Worm (Caenorhabditis elegans): Measurements from ENCODE around the gene nhr-1.
A peak's percentile ranks its signal among the peaks of the same experiment; 100 is the strongest.

The nhr-1 gene

ce11 chrX:17504447-17504846 is 9.4 kb upstream of the nhr-1 start:
- TF ChIP-seq W03F9.2 (tag; optimal IDR thresholded peaks at IDR 0.05): no peak
- TF ChIP-seq dao-5 (tag; optimal IDR thresholded peaks at IDR 0.05): no peak
- TF ChIP-seq him-1 (tag; optimal IDR thresholded peaks at IDR 0.05): no peak

DNA sequence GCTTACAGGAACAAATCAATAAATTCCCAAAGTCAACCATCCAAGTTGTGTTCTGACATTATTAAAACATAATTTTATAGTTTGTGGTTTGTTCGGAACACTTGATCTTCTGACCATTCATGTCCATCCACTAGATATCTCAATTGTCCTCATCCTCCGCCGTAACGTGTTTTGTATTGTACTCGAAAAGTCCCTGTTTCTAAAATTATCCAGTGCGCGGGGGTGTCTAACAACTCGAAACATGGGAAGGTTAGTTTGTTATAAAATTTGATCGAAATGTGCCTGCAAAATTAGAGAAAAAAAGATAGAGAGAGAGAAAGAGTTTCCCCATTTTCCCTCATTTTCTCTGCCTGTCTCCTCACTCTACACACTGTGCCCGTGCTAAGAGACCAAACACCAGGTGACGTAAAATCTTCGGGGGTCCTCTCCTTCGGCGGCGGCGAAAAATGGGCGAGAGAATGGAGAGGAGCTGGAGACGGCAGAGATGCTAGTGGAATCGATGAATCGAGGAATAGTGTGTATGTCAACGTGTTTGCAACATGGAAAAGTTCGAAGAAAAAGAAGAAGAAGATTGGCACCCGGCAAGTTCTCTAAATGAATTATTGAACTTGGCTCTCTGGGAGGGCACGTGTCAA is 8.2 kb upstream of the nhr-1 start:
- TF ChIP-seq dao-5 (tag; optimal IDR thresholded peaks at IDR 0.05) (no peak), him-1 (tag; optimal IDR thresholded peaks at IDR 0.05) (peak; percentile 27)

DNA sequence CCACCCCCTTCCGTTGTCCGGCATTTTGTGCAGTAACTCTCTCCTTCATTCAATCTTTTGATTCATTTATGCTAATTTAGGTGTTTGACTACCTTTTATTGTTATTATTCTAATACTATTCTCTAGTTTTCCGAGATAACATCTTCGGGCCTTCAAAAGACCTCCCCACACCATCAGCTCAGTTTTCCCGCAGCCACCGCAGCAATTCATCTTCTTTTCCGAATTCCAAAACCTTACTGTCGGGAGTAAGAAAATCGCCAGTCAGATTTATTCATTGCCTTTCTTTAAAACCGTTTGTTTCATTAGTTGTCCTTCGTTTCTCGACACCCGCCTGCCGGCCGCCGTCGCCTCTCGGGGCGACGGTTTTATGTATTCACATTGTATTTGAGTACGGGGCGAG is 5.7 kb upstream of the nhr-1 start:
- TF ChIP-seq dao-5 (tag; optimal IDR thresholded peaks at IDR 0.05) (no peak), W03F9.2 (tag; optimal IDR thresholded peaks at IDR 0.05) (no peak), him-1 (tag; optimal IDR thresholded peaks at IDR 0.05) (no peak)

- TF ChIP-seq dao-5 (tag; optimal IDR thresholded peaks at IDR 0.05): no peak
- no peak for TF ChIP-seq W03F9.2 (tag; optimal IDR thresholded peaks at IDR 0.05)
- TF ChIP-seq him-1 (tag; optimal IDR thresholded peaks at IDR 0.05): no peak
Observed at ce11 chrX:17509048-17509776, 4.7 kb upstream of the nhr-1 start.

DNA sequence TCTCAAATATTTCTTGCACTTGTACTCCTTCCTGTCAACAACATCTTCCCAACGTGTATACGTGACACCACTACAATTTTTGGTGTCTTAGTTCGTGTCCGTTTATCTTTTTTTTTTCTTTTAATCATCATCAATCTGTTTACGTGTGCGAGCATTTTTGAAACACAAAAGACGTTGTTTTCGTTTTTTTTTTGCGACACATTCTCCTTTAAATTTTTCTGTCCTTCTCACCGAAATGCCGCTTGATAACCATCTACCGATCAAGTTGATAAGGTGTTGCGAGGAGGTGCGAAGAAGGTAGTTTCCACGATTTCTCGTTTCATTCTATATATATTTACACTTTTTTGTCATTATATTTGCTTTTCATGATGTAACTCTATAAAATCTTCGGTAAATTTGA is 3.3 kb upstream of the nhr-1 start:
- TF ChIP-seq W03F9.2 (tag; optimal IDR thresholded peaks at IDR 0.05): no peak
- TF ChIP-seq dao-5 (tag; optimal IDR thresholded peaks at IDR 0.05): no peak
- no peak for TF ChIP-seq him-1 (tag; optimal IDR thresholded peaks at IDR 0.05)

ce11 chrX:17514422-17514821 is 559 bp downstream of the nhr-1 start:
- no peak for TF ChIP-seq W03F9.2 (tag; optimal IDR thresholded peaks at IDR 0.05)
- no peak for TF ChIP-seq him-1 (tag; optimal IDR thresholded peaks at IDR 0.05)
- TF ChIP-seq dao-5 (tag; optimal IDR thresholded peaks at IDR 0.05): no peak

DNA sequence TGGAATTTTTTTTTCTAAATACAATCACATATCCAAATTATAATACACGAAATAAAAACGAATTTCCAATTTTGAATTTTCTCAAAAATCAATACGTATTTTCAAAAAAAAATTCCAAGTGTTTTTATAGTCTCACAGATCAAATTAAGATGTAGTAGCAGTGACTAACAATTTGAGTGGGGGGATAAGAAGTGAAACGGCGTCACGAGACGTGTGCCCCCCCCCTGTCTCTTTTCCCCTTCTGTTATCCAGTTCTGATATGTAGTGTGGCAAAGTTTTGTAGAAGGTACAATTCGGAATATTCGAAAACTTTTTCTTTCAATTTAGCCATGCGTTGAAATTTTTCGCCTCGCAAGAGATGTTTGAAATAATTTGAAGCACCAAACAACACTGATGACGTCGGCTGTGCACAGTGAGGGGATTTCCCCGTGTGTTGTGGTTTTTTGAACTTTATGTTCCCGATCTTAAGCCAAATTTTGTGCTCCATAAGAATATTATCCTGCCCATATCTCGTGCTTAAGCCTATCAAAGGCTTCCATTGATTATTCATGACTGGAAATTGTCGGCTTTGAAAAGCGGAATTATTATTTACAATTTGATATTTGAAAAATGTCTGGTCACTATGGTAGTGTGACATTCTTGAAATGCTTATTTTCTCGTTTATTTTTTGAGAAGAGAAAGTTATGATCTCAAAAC is 1.5 kb downstream of the nhr-1 start:
- TF ChIP-seq W03F9.2 (tag; optimal IDR thresholded peaks at IDR 0.05): no peak
- TF ChIP-seq him-1 (tag; optimal IDR thresholded peaks at IDR 0.05): no peak
- no peak for TF ChIP-seq dao-5 (tag; optimal IDR thresholded peaks at IDR 0.05)

DNA sequence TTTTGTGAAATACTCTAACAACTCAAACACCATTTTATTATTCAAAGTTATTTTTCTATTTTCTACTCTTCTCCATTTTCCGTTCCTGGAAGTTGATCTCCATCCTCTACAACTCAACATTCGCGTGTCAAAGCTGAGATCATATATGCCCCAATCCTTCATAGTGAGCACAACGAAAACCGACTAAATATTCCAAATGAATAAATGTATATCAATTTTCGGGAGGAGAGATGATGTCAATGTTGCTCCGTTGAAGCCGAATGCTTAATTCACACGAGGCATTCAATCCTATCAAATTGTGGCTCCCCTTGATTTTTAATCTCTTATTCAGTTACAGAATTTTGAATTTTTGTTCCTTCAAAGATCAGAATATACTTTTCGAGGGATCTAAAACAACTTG is 2.6 kb downstream of the nhr-1 start:
- TF ChIP-seq W03F9.2 (tag; optimal IDR thresholded peaks at IDR 0.05): no peak
- no peak for TF ChIP-seq him-1 (tag; optimal IDR thresholded peaks at IDR 0.05)
- TF ChIP-seq dao-5 (tag; optimal IDR thresholded peaks at IDR 0.05): no peak

ce11 chrX:17516941-17517340 is 3.1 kb downstream of the nhr-1 start:
- TF ChIP-seq dao-5 (tag; optimal IDR thresholded peaks at IDR 0.05): no peak
- TF ChIP-seq him-1 (tag; optimal IDR thresholded peaks at IDR 0.05): no peak
- TF ChIP-seq W03F9.2 (tag; optimal IDR thresholded peaks at IDR 0.05): no peak

DNA sequence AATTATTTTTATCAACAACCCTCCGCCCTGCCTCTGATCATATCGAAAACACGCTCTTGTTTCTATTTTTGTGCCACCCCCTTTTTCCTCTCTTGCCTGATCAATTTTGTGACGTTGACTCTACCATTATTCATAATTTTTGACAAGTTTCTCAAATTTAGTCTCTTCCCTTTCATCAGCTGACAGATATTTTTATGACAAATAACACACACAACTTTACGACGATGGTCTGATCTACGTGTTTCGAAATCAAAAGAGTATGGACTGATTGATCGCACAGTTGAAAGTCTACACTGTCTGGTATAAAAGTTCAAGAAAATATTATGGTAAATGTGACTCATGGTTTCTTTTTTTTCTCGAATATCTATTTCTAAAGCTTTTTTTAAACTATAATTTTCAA is 4.0 kb downstream of the nhr-1 start:
- no peak for TF ChIP-seq W03F9.2 (tag; optimal IDR thresholded peaks at IDR 0.05)
- TF ChIP-seq dao-5 (tag; optimal IDR thresholded peaks at IDR 0.05): no peak
- no peak for TF ChIP-seq him-1 (tag; optimal IDR thresholded peaks at IDR 0.05)

ce11 chrX:17518293-17518692 is 4.4 kb downstream of the nhr-1 start:
- TF ChIP-seq him-1 (tag; optimal IDR thresholded peaks at IDR 0.05): no peak
- TF ChIP-seq dao-5 (tag; optimal IDR thresholded peaks at IDR 0.05): no peak
- no peak for TF ChIP-seq W03F9.2 (tag; optimal IDR thresholded peaks at IDR 0.05)

- TF ChIP-seq W03F9.2 (tag; optimal IDR thresholded peaks at IDR 0.05): no peak
- TF ChIP-seq him-1 (tag; optimal IDR thresholded peaks at IDR 0.05): peak; percentile 30
Observed at ce11 chrX:17519476-17519875, 5.6 kb downstream of the nhr-1 start.

DNA sequence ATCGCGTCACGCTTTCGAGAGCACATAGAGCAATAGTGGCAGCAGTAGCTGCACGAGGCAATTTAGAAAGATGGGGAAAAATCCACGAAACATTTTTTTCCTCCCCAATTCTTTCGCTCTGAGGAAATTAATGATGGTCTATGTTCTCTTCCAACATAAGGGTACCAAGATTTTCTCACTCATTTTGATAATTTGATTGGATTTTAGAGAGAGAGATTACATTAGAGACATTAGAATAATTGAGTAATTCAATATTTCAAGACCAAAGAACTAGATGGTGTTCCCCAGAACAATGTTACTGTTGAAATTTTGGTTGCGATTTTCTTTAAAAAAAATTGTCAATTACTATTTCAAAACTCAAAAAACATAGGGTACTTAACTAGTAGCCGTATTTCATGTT is 7.6 kb downstream of the nhr-1 start:
- TF ChIP-seq dao-5 (tag; optimal IDR thresholded peaks at IDR 0.05) (no peak), W03F9.2 (tag; optimal IDR thresholded peaks at IDR 0.05) (no peak), him-1 (tag; optimal IDR thresholded peaks at IDR 0.05) (no peak)

- TF ChIP-seq dao-5 (tag; optimal IDR thresholded peaks at IDR 0.05) (no peak), him-1 (tag; optimal IDR thresholded peaks at IDR 0.05) (no peak), W03F9.2 (tag; optimal IDR thresholded peaks at IDR 0.05) (no peak)
Observed at ce11 chrX:17527377-17527776, 13.5 kb downstream of the nhr-1 start.
